Worm (Caenorhabditis elegans) whole organism, L4 larva: ENCODE data around the gene T04A8.18.
A peak's percentile ranks its signal among the peaks of the same experiment; 100 is the strongest.

Experiments used
- F49E8.2 ChIP-seq: sonication (generic microtip); optimal IDR thresholded peaks from 2 replicates; lab custom pipeline; 2016; ENCODE audit warnings: missing compliant biosample characterization, mild to moderate bottlenecking, missing genetic modification characterization, borderline replicate concordance
- Y48G9A.11 ChIP-seq: fragments of 200-800 bp; sonication (Bioruptor generic); IDR thresholded peaks from 2 replicates; pipeline ENCODE4 v1.3.6; 2022; ENCODE audit warnings: missing genetic modification reagents, missing genetic modification characterization, missing compliant biosample characterization
- ZK546.5 ChIP-seq, 2 experiments: sonication (generic microtip); optimal IDR thresholded peaks; 2 replicates each; lab custom pipeline; 2017; ENCODE audit warnings: missing biosample characterization in 2 of 2, missing genetic modification characterization in 2 of 2
- aha-1 ChIP-seq: fragments of 150-350 bp; peaks from one replicate; lab custom pipeline; 2014; ENCODE audit warnings: missing biosample characterization, missing genetic modification characterization
- aly-2 ChIP-seq: sonication (generic microtip); optimal IDR thresholded peaks from 2 replicates; lab custom pipeline; 2018; ENCODE audit warnings: missing biosample characterization, missing genetic modification characterization
- ceh-82 ChIP-seq: sonication (generic microtip); optimal IDR thresholded peaks from 2 replicates; lab custom pipeline; 2017; ENCODE audit warnings: missing biosample characterization, missing genetic modification characterization
- ctbp-1 ChIP-seq: fragments of 200-800 bp; sonication (Bioruptor generic); IDR thresholded peaks from 2 replicates; pipeline ENCODE4 v1.3.6; 2022; ENCODE audit warnings: missing genetic modification reagents, missing genetic modification characterization, missing compliant biosample characterization
- daf-12 ChIP-seq: fragments of 150-350 bp; optimal IDR thresholded peaks from 2 replicates; lab custom pipeline; 2014; ENCODE audit warnings: missing biosample characterization, missing genetic modification reagents, missing genetic modification characterization
- daf-19 ChIP-seq: fragments of 200-800 bp; sonication (Bioruptor generic); conservative IDR thresholded peaks from 2 replicates; pipeline ENCODE4 v1.3.6; 2022; ENCODE audit warnings: missing genetic modification characterization, missing compliant biosample characterization
- dpl-1 ChIP-seq: fragments of 150-350 bp; optimal IDR thresholded peaks from 2 replicates; lab custom pipeline; 2014; ENCODE audit warnings: missing biosample characterization, missing genetic modification reagents, missing genetic modification characterization
- egl-27 ChIP-seq: sonication (generic microtip); optimal IDR thresholded peaks from 3 replicates; lab custom pipeline; 2017; ENCODE audit warnings: missing biosample characterization, missing genetic modification reagents, missing genetic modification characterization
- hif-1 ChIP-seq, 2 experiments: sonication (generic microtip); optimal IDR thresholded peaks; 2 replicates each; lab custom pipeline; 2016 to 2017; ENCODE audit warnings: missing compliant biosample characterization in 2 of 2, missing genetic modification characterization in 2 of 2, missing genetic modification reagents in 2 of 2, missing genotype in 2 of 2, mild to moderate bottlenecking in 1 of 2
- hlh-11 ChIP-seq: fragments of 200-800 bp; sonication (Bioruptor generic); optimal IDR thresholded peaks from 2 replicates; lab custom pipeline; 2018; ENCODE audit warnings: mild to moderate bottlenecking, missing genetic modification characterization, missing compliant biosample characterization
- hlh-30 ChIP-seq: sonication (generic microtip); optimal IDR thresholded peaks from 2 replicates; lab custom pipeline; 2017; ENCODE audit warnings: antibody characterized with exemption, mild to moderate bottlenecking, missing genetic modification characterization, missing compliant biosample characterization; ENCODE audit not compliant: insufficient read depth
- hmg-1.1 ChIP-seq: fragments of 200-800 bp; sonication (Bioruptor generic); IDR thresholded peaks from 2 replicates; pipeline ENCODE4 v1.3.6; 2022; ENCODE audit warnings: missing genetic modification reagents, missing genetic modification characterization, missing compliant biosample characterization
- jun-1 ChIP-seq: fragments of 150-350 bp; optimal IDR thresholded peaks from 2 replicates; lab custom pipeline; 2014; ENCODE audit warnings: missing biosample characterization, missing genetic modification reagents, missing genetic modification characterization
- lin-1 ChIP-seq: fragments of 200-800 bp; sonication (Bioruptor generic); IDR thresholded peaks from 2 replicates; pipeline ENCODE4 v1.3.6; 2022; ENCODE audit warnings: missing genetic modification reagents, missing genetic modification characterization, missing compliant biosample characterization
- lin-39 ChIP-seq: fragments of 150-350 bp; optimal IDR thresholded peaks from 2 replicates; lab custom pipeline; 2014; ENCODE audit warnings: missing biosample characterization, missing genetic modification reagents, missing genetic modification characterization
- mdl-1 ChIP-seq, 2 experiments: fragments of 150-350 bp in 1 of 2; sonication (generic microtip) in 1 of 2; optimal IDR thresholded peaks; 2 replicates each; lab custom pipeline; 2014 to 2017; ENCODE audit warnings: missing biosample characterization in 2 of 2, missing genetic modification characterization in 2 of 2
- mep-1 ChIP-seq: fragments of 150-350 bp; sonication (generic microtip); optimal IDR thresholded peaks from 3 replicates; lab custom pipeline; 2014; ENCODE audit warnings: missing biosample characterization, missing genetic modification characterization
- mxl-3 ChIP-seq: fragments of 200-800 bp; sonication (Bioruptor generic); optimal IDR thresholded peaks from 2 replicates; lab custom pipeline; 2018; ENCODE audit warnings: mild to moderate bottlenecking, missing genetic modification characterization, missing compliant biosample characterization
- nhr-102 ChIP-seq: sonication (generic microtip); optimal IDR thresholded peaks from 2 replicates; lab custom pipeline; 2016; ENCODE audit warnings: mild to moderate bottlenecking, missing genetic modification characterization, moderate library complexity, missing compliant biosample characterization
- nhr-11 ChIP-seq: fragments of 150-350 bp; optimal IDR thresholded peaks from 2 replicates; lab custom pipeline; 2014; ENCODE audit warnings: missing biosample characterization, missing genetic modification characterization
- nhr-237 ChIP-seq: sonication (generic microtip); optimal IDR thresholded peaks from 2 replicates; lab custom pipeline; 2017; ENCODE audit warnings: missing biosample characterization, missing genetic modification characterization
- nhr-25 ChIP-seq: sonication (generic microtip); optimal IDR thresholded peaks from 2 replicates; lab custom pipeline; 2017; ENCODE audit warnings: missing genetic modification characterization, mild to moderate bottlenecking, missing compliant biosample characterization, antibody characterized with exemption, moderate library complexity, borderline replicate concordance; ENCODE audit not compliant: insufficient read depth
- nhr-28 ChIP-seq: fragments of 150-350 bp; optimal IDR thresholded peaks from 2 replicates; lab custom pipeline; 2014; ENCODE audit warnings: missing biosample characterization, missing genetic modification characterization
- php-3 ChIP-seq: fragments of 200-800 bp; sonication (Bioruptor generic); IDR thresholded peaks from 2 replicates; pipeline ENCODE4 v1.3.6; 2022; ENCODE audit warnings: missing genetic modification reagents, missing genetic modification characterization, missing compliant biosample characterization
- rbr-2 ChIP-seq: sonication (generic microtip); optimal IDR thresholded peaks from 2 replicates; lab custom pipeline; 2016; ENCODE audit warnings: missing genotype, missing genetic modification characterization, missing compliant biosample characterization
- set-16 ChIP-seq: fragments of 200-800 bp; sonication (Bioruptor generic); IDR thresholded peaks from 2 replicates; pipeline ENCODE4 v1.3.6; 2022; ENCODE audit warnings: missing genetic modification reagents, missing genetic modification characterization, missing compliant biosample characterization
- skn-1 ChIP-seq: fragments of 150-350 bp; optimal IDR thresholded peaks from 2 replicates; lab custom pipeline; 2014; ENCODE audit warnings: missing biosample characterization, missing genetic modification characterization
- unc-130 ChIP-seq: sonication (generic microtip); optimal IDR thresholded peaks from 2 replicates; lab custom pipeline; 2016; ENCODE audit warnings: missing genetic modification reagents, missing genetic modification characterization, missing compliant biosample characterization
- unc-62 ChIP-seq, 3 experiments: fragments of 150-350 bp in 1 of 3; sonication (generic microtip); optimal IDR thresholded peaks in 2 of 3; peaks in 1 of 3; 1 replicate in 1 of 3; 2 replicates in 2 of 3; lab custom pipeline; 2014 to 2017; ENCODE audit warnings: missing biosample characterization in 3 of 3, missing genetic modification characterization in 3 of 3, missing genetic modification reagents in 3 of 3, missing genotype in 1 of 3
- ztf-7 ChIP-seq: fragments of 150-350 bp; optimal IDR thresholded peaks from 2 replicates; lab custom pipeline; 2014; ENCODE audit warnings: missing biosample characterization, missing genetic modification characterization

Gene T04A8.18

DNA sequence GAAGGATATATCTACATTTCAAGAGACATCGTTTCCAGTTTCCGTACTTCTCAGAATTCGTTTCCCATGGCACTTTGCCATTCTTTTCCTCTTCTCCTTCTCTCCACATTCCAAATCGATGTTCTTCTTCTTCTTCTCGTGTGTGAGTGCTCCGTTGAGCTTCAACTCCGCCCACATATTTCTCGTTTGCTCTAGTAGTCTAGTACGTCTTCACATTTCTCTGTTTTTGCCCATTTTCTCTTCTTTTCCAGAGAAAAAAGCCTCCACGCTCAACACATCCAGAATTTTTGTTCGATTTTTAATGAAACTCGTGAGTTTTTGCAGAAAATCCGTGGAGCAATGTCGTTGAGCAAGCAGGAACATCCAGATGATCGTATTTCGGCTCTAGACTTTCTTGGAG, at the start of gene T04A8.18:
Gene T04A8.18, plus strand, starts transcription at position 301 of the 400 bp plus-strand sequence.
- no peak for TF ChIP-seq nhr-25 (tag; lab: Kevin White, UChicago)
- no peak for TF ChIP-seq lin-39 (tag; lab: Kevin White, UChicago)
- TF ChIP-seq skn-1 (tag; lab: Kevin White, UChicago) = no peak
- TF ChIP-seq dpl-1 (GFP tag; lab: Kevin White, UChicago) = no peak
- TF ChIP-seq ceh-82 (tag; lab: Kevin White, UChicago) = no peak
- TF ChIP-seq unc-130 = no peak
- no peak for TF ChIP-seq nhr-102 (tag; lab: Kevin White, UChicago)

ce11 chrIII:4659426-4659825, 49.6 kb upstream of the T04A8.18 start:
- TF ChIP-seq aly-2 (tag; lab: Kevin White, UChicago) (no peak), nhr-237 (tag; lab: Kevin White, UChicago) (no peak), unc-62 (GFP tag; optimal IDR thresholded peaks at IDR 0.05 in 1 of 2; lab: Kevin White, UChicago) (peak in 1 of 2 experiments; percentile 65), unc-62 (tag; optimal IDR thresholded peaks at IDR 0.05; lab: Kevin White, UChicago) (no peak), aha-1 (peak; percentile 98)
- TF ChIP-seq, all 104 proteins: peak for 2

DNA sequence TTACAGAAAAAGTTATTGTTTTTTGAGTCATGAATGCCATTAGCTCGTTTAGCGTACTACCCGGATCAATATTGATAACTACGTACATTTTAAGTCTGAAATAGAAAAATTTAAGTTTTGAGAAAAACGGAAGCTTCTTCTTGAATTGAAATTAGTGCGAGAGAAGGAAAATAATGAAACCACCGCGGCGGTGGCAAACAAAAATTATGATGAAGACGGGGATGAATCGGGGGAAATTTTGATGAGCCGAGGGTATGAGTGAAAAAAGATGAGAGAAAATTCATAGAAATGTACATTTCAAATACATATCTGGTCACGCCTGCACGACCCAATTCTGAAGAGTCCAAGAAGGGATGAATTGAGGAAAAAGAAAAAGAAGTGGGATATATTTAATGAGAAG, 43.7 kb upstream of the T04A8.18 start, which contains the start of gene T23F11.4:
Gene T23F11.4, minus strand, starts transcription at position 101 of the 400 bp plus-strand sequence.
- TF ChIP-seq daf-19 (no peak), hif-1 (tag; optimal IDR thresholded peaks at IDR 0.05; lab: Kevin White, UChicago) (no peak), ceh-82 (tag; lab: Kevin White, UChicago) (no peak), aha-1 (peak; percentile 16), jun-1 (tag; lab: Kevin White, UChicago) (no peak), php-3 (no peak)

DNA sequence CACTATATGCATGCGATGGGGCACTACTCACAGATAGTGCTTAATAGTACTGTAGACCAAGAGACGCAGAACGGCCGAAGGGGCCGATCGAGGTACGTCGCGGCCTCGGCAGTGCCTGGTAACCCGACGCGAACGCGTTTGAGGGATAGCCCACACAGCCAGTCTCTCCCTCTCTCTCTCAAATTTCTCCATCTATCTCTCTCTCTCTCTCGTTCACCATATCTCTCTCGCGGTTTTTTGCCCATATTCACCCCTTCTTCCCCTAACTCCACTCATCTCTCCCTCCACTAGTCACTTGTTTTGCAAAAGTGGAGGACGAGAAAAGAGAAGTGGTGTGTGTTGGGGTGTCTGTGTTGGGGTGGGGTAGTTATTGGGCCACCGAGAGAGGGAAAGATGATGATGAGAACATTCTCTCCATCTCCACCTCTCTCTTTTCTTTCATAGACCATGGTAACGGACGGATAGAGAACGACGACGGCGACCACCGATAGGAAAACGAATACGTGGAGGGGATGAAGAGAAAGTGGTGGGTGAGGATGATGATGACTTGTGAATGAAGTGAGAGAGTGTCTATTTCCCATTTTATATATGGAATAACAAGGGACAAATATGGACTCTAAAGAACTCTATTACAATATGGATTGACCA, 42.1 kb upstream of the T04A8.18 start:
- TF ChIP-seq F49E8.2 = no peak
- no peak for TF ChIP-seq ctbp-1 (GFP tag; lab: Robert Waterston, UW)
- peak in 1 of 2 experiments; percentile 82 for TF ChIP-seq unc-62 (GFP tag; optimal IDR thresholded peaks at IDR 0.05 in 1 of 2; lab: Kevin White, UChicago)
- TF ChIP-seq unc-62 (tag; optimal IDR thresholded peaks at IDR 0.05; lab: Kevin White, UChicago) = no peak
- TF ChIP-seq Y48G9A.11 (GFP tag; lab: Robert Waterston, UW) = no peak
- TF ChIP-seq nhr-28 (tag; lab: Kevin White, UChicago) = peak; percentile 39
- TF ChIP-seq daf-19 = no peak
- TF ChIP-seq mdl-1 (tag; optimal IDR thresholded peaks at IDR 0.05; lab: Kevin White, UChicago) = peak; percentile 26 to 78
- no peak for TF ChIP-seq lin-1
- peak; percentile 59 for TF ChIP-seq mep-1 (tag; lab: Kevin White, UChicago)
- TF ChIP-seq egl-27 (tag; lab: Kevin White, UChicago) = no peak
- peak; percentile 66 for TF ChIP-seq nhr-25 (tag; lab: Kevin White, UChicago)
- TF ChIP-seq ztf-7 (tag; lab: Kevin White, UChicago) = no peak
- no peak for TF ChIP-seq ZK546.5 (tag; optimal IDR thresholded peaks at IDR 0.05; lab: Kevin White, UChicago)
- peak; percentile 62; the same call in 1 of the 2 replicates for TF ChIP-seq hmg-1.1 (GFP tag; lab: Robert Waterston, UW)
- TF ChIP-seq nhr-11 = peak; percentile 19
- peak; percentile 70 for TF ChIP-seq rbr-2 (tag; lab: Kevin White, UChicago)
- TF ChIP-seq daf-12 (tag; lab: Kevin White, UChicago) = no peak
- peak; percentile 22 for TF ChIP-seq mxl-3 (GFP tag; lab: Kevin White, UChicago)
- peak; percentile 46 for TF ChIP-seq hlh-30 (tag; lab: Kevin White, UChicago)
- TF ChIP-seq hlh-11 = peak; percentile 59
- peak; percentile 63 for TF ChIP-seq set-16 (GFP tag; lab: Robert Waterston, UW)
